Worm (Caenorhabditis elegans): ENCODE data around the gene gst-6.
"Not testable (repeated sequence)": the region's sequence is repeated elsewhere in the genome, so short reads cannot be mapped to it uniquely, and the experiment has no call there.

ce11 chrII:4866819-4867218 lies 12.9 kb upstream of the gst-6 start:
- TF ChIP-seq klf-2 (GFP tag; conservative IDR thresholded peaks at IDR 0.05); tab-1 (GFP tag; IDR thresholded peaks at IDR 0.05); cog-1 (tag; optimal IDR thresholded peaks at IDR 0.05); ztf-23 (GFP tag; IDR thresholded peaks at IDR 0.05); ref-1 (GFP tag; conservative IDR thresholded peaks at IDR 0.05); T22C8.4 (GFP tag; IDR thresholded peaks at IDR 0.05); med-1 (GFP tag; optimal IDR thresholded peaks at IDR 0.05; ENCODE audit: insufficient read depth); ztf-29 (GFP tag; IDR thresholded peaks at IDR 0.05): not testable (repeated sequence)
- 0 out of 2 replicates have a peak, but pooled peaks have one; percentile 13 for TF ChIP-seq flt-1 (GFP tag; IDR thresholded peaks at IDR 0.05)

Data from whole organism, midembryonic.